Fruit fly (Drosophila melanogaster): Measurements from ENCODE around the gene CG6729.

The CG6729 gene

dm6 chr2L:10751879-10752620 lies 8.3 kb upstream of the CG6729 start (continued):
- TF ChIP-seq Hr51 (GFP tag; optimal IDR thresholded peaks at IDR 0.05) = peak; percentile 48 to 81
- peak; percentile 28 for TF ChIP-seq CG30403 (GFP tag; optimal IDR thresholded peaks at IDR 0.05)
- TF ChIP-seq CG30020 (tag; optimal IDR thresholded peaks at IDR 0.05) = peak; percentile 51
- TF ChIP-seq Asciz (GFP tag; optimal IDR thresholded peaks at IDR 0.05) = peak; percentile 93
- TF ChIP-seq run (tag; optimal IDR thresholded peaks at IDR 0.05) = peak; percentile 23
- peak; percentile 42; the same call in 1 of the 3 replicates for TF ChIP-seq row (GFP tag; IDR thresholded peaks at IDR 0.05)
- TF ChIP-seq Max (GFP tag; optimal IDR thresholded peaks at IDR 0.05) = peak; percentile 81
- peak; percentile 76 for TF ChIP-seq ERR (GFP tag; optimal IDR thresholded peaks at IDR 0.05)
- no peak for TF ChIP-seq hth (optimal IDR thresholded peaks at IDR 0.05)
- TF ChIP-seq CG32532 (GFP tag; IDR thresholded peaks at IDR 0.05) = peak; percentile 19; the same call in 1 of the 2 replicates
- TF ChIP-seq CG6765 (GFP tag; optimal IDR thresholded peaks at IDR 0.05) = peak; percentile 56
- TF ChIP-seq Lpt (GFP tag; optimal IDR thresholded peaks at IDR 0.05) = no peak
- TF ChIP-seq ssp (GFP tag; IDR thresholded peaks at IDR 0.05) = peak; percentile 59; the same call in 1 of the 2 replicates
- TF ChIP-seq vfl (GFP tag; optimal IDR thresholded peaks at IDR 0.05) = no peak
- TF ChIP-seq trem (tag; optimal IDR thresholded peaks at IDR 0.05) = peak; percentile 62
- 0 out of 2 replicates have a peak, but pooled peaks have one; percentile 52 for TF ChIP-seq Doc2 (GFP tag; IDR thresholded peaks at IDR 0.05)
- peak; percentile 84 for TF ChIP-seq CG12744 (GFP tag; optimal IDR thresholded peaks at IDR 0.05)
- peak; percentile 58 for TF ChIP-seq dm (GFP tag; optimal IDR thresholded peaks at IDR 0.05)
- peak; percentile 83 for TF ChIP-seq CG4328 (GFP tag; optimal IDR thresholded peaks at IDR 0.05)
- TF ChIP-seq Atf6 (GFP tag; IDR thresholded peaks at IDR 0.05) = 0 out of 2 replicates have a peak, but pooled peaks have one; percentile 37
- peak; percentile 25; the same call in 1 of the 2 replicates for TF ChIP-seq CG14667 (GFP tag; IDR thresholded peaks at IDR 0.05)
- peak; percentile 92 for TF ChIP-seq wek (GFP tag; optimal IDR thresholded peaks at IDR 0.05)
- peak; percentile 71 for TF ChIP-seq croc (GFP tag; conservative IDR thresholded peaks at IDR 0.05)
- TF ChIP-seq az2 (GFP tag; optimal IDR thresholded peaks at IDR 0.05) = peak; percentile 49
- peak; percentile 67 for TF ChIP-seq schlank (tag; optimal IDR thresholded peaks at IDR 0.05)
- peak; percentile 62 for TF ChIP-seq Fer2 (tag; optimal IDR thresholded peaks at IDR 0.05)
- peak; percentile 55 for TF ChIP-seq pho (GFP tag; optimal IDR thresholded peaks at IDR 0.05)
- TF ChIP-seq Ets65A (GFP tag) = peak; percentile 91
- TF ChIP-seq CG18011 (GFP tag; optimal IDR thresholded peaks at IDR 0.05) = peak; percentile 35
- TF ChIP-seq CG9437 (GFP tag; optimal IDR thresholded peaks at IDR 0.05) = peak; percentile 19
- peak; percentile 96 for TF ChIP-seq CG11398 (GFP tag; optimal IDR thresholded peaks at IDR 0.05)
- TF ChIP-seq ci (GFP tag; IDR thresholded peaks at IDR 0.05) = peak; percentile 93
- TF ChIP-seq CG7839 (tag; optimal IDR thresholded peaks at IDR 0.05) = peak; percentile 65
- no peak for TF ChIP-seq al (GFP tag; IDR thresholded peaks at IDR 0.05)
- TF ChIP-seq CG5180 (GFP tag; optimal IDR thresholded peaks at IDR 0.05) = peak; percentile 74
- peak; percentile 38 for TF ChIP-seq mam (GFP tag; optimal IDR thresholded peaks at IDR 0.05)
- TF ChIP-seq fd96Cb (tag; optimal IDR thresholded peaks at IDR 0.05) = peak; percentile 76
- TF ChIP-seq Stat92E (GFP tag; optimal IDR thresholded peaks at IDR 0.05) = peak in 1 of 3 experiments; percentile 31
- TF ChIP-seq Hr78 (GFP tag; optimal IDR thresholded peaks at IDR 0.05) = peak in 1 of 2 experiments; percentile 25
- peak; percentile 84 for TF ChIP-seq CG31441 (GFP tag; IDR thresholded peaks at IDR 0.05)
- no peak for TF ChIP-seq D19B (GFP tag; optimal IDR thresholded peaks at IDR 0.05)
- TF ChIP-seq CG14710 (tag; optimal IDR thresholded peaks at IDR 0.05) = peak; percentile 95
- TF ChIP-seq CG4617 (GFP tag; optimal IDR thresholded peaks at IDR 0.05; ENCODE audit: borderline replicate concordance) = peak; percentile 53
- TF ChIP-seq Ssrp (tag; optimal IDR thresholded peaks at IDR 0.05) = peak; percentile 48
- peak; percentile 98 for TF ChIP-seq grn (GFP tag; optimal IDR thresholded peaks at IDR 0.05)
- peak; percentile 79 for TF ChIP-seq tin (GFP tag; optimal IDR thresholded peaks at IDR 0.05)
- peak; percentile 80; the same call in 2 of the 3 replicates for TF ChIP-seq CG11695 (GFP tag; IDR thresholded peaks at IDR 0.05)
- TF ChIP-seq gcm2 (GFP tag; optimal IDR thresholded peaks at IDR 0.05) = peak; percentile 67
- peak; percentile 68 for TF ChIP-seq slou (GFP tag; optimal IDR thresholded peaks at IDR 0.05)

Measured in whole organism, embryonic.